Fruit fly (Drosophila melanogaster) whole organism, wandering third instar larva: Measurements from ENCODE around the gene CG33181.

Experiments used
- Abd-B ChIP-seq: fragments of >200 bp; optimal IDR thresholded peaks from 2 replicates; lab custom pipeline; 2017; ENCODE audit warnings: missing biosample characterization, missing genetic modification characterization
- CG32264 ChIP-seq: fragments of 200-800 bp; sonication (Bioruptor generic); optimal IDR thresholded peaks from 2 replicates; lab custom pipeline; 2016; ENCODE audit warnings: missing biosample characterization, missing genetic modification characterization
- CG9705 ChIP-seq: fragments of 200-800 bp; sonication (Bioruptor generic); optimal IDR thresholded peaks from 2 replicates; lab custom pipeline; 2018; ENCODE audit warnings: missing biosample characterization, mild to moderate bottlenecking, missing genetic modification characterization
- CrebA ChIP-seq: fragments of 200-800 bp; sonication (Bioruptor generic); optimal IDR thresholded peaks from 2 replicates; lab custom pipeline; 2016; ENCODE audit warnings: missing biosample characterization, mild to moderate bottlenecking, missing genetic modification characterization, borderline replicate concordance
- Dfd ChIP-seq: fragments of >200 bp; optimal IDR thresholded peaks from 2 replicates; lab custom pipeline; 2017; ENCODE audit warnings: missing biosample characterization, missing genetic modification characterization
- Dif ChIP-seq: fragments of 200-275, 200-300 bp; sonication (Bioruptor generic); optimal IDR thresholded peaks from 2 replicates; lab custom pipeline; 2018; ENCODE audit warnings: missing biosample characterization, missing genetic modification characterization; ENCODE audit not compliant: partially characterized antibody
- GATAd ChIP-seq: sonication (Bioruptor generic); optimal IDR thresholded peaks from 2 replicates; lab custom pipeline; 2016; ENCODE audit warnings: missing biosample characterization, missing genetic modification characterization
- HLH106 ChIP-seq: fragments of 200-800 bp; optimal IDR thresholded peaks from 3 replicates; lab custom pipeline; 2019; ENCODE audit warnings: missing biosample characterization, mild to moderate bottlenecking, missing genetic modification characterization, moderate library complexity
- Hnf4 ChIP-seq: fragments of 200-800 bp; sonication (Bioruptor generic); optimal IDR thresholded peaks from 2 replicates; lab custom pipeline; 2016; ENCODE audit warnings: missing biosample characterization, mild to moderate bottlenecking, missing genetic modification characterization
- Hr78 ChIP-seq: fragments of >200 bp; optimal IDR thresholded peaks from 2 replicates; lab custom pipeline; 2017; ENCODE audit warnings: missing biosample characterization, missing genetic modification characterization
- Hr83 ChIP-seq: fragments of 200-300 bp; sonication (Bioruptor generic); optimal IDR thresholded peaks from 2 replicates; lab custom pipeline; 2016; ENCODE audit warnings: missing biosample characterization, mild to moderate bottlenecking, missing genetic modification characterization, moderate library complexity; ENCODE audit not compliant: poor library complexity, severe bottlenecking
- Jra ChIP-seq: sonication (Bioruptor generic); optimal IDR thresholded peaks from 2 replicates; lab custom pipeline; 2016; ENCODE audit warnings: missing biosample characterization, missing genetic modification characterization
- Mio ChIP-seq: sonication (Bioruptor generic); optimal IDR thresholded peaks from 2 replicates; lab custom pipeline; 2016; ENCODE audit warnings: missing biosample characterization, missing genetic modification characterization
- Myc ChIP-seq: fragments of >200 bp; optimal IDR thresholded peaks from 2 replicates; lab custom pipeline; 2017
- N ChIP-seq: fragments of >200 bp; optimal IDR thresholded peaks from 2 replicates; lab custom pipeline; 2018; ENCODE audit warnings: missing biosample characterization, missing external identifiers, missing genetic modification characterization
- OdsH ChIP-seq: fragments of 200-800 bp; sonication (Bioruptor generic); optimal IDR thresholded peaks from 2 replicates; lab custom pipeline; 2016; ENCODE audit warnings: missing biosample characterization, mild to moderate bottlenecking, missing genetic modification characterization
- Rel ChIP-seq, 2 experiments: fragments of 200-800 bp; sonication (Bioruptor generic) in 1 of 2; optimal IDR thresholded peaks; 2 replicates in 1 of 2; 3 replicates in 1 of 2; lab custom pipeline; 2016 to 2019; ENCODE audit warnings: mild to moderate bottlenecking in 2 of 2, missing biosample characterization in 2 of 2, missing genetic modification characterization in 2 of 2, moderate library complexity in 1 of 2
- Vsx2 ChIP-seq: fragments of 200-300, 225-300 bp; sonication (Bioruptor generic); optimal IDR thresholded peaks from 2 replicates; lab custom pipeline; 2018; ENCODE audit warnings: missing biosample characterization, missing genetic modification characterization; ENCODE audit not compliant: partially characterized antibody
- brk ChIP-seq: fragments of 200-800 bp; sonication (Bioruptor generic); optimal IDR thresholded peaks from 2 replicates; lab custom pipeline; 2016; ENCODE audit warnings: missing biosample characterization, mild to moderate bottlenecking, missing genetic modification characterization
- dl ChIP-seq, 2 experiments: fragments of 175-275, 200-275 bp in 1 of 2; fragments of 200-275 bp in 1 of 2; sonication (Bioruptor generic); optimal IDR thresholded peaks; lab custom pipeline; 2018; ENCODE audit warnings: mild to moderate bottlenecking in 2 of 2, missing biosample characterization in 2 of 2, missing genetic modification characterization in 2 of 2, moderate library complexity in 2 of 2; ENCODE audit not compliant: partially characterized antibody in 2 of 2, insufficient read depth in 1 of 2
- dmrt93B ChIP-seq: fragments of 200-800 bp; sonication (Bioruptor generic); optimal IDR thresholded peaks from 2 replicates; lab custom pipeline; 2018; ENCODE audit warnings: missing biosample characterization, mild to moderate bottlenecking, missing genetic modification characterization
- dsf ChIP-seq: sonication (Bioruptor generic); optimal IDR thresholded peaks from 2 replicates; lab custom pipeline; 2016; ENCODE audit warnings: missing biosample characterization, missing genetic modification characterization, borderline replicate concordance
- ey ChIP-seq: fragments of 200-800 bp; sonication (Bioruptor generic); optimal IDR thresholded peaks from 2 replicates; lab custom pipeline; 2016; ENCODE audit warnings: missing biosample characterization, missing genetic modification characterization
- foxo ChIP-seq, 2 experiments: fragments of 200-800 bp; sonication (Bioruptor generic); optimal IDR thresholded peaks; 2 replicates in 1 of 2; 3 replicates in 1 of 2; lab custom pipeline; 2016 to 2017; ENCODE audit warnings: missing biosample characterization in 2 of 2, missing genetic modification characterization in 2 of 2
- fru ChIP-seq: fragments of 200-800 bp; sonication (Bioruptor generic); optimal IDR thresholded peaks from 3 replicates; lab custom pipeline; 2016; ENCODE audit warnings: missing biosample characterization, mild to moderate bottlenecking, missing genetic modification characterization
- h ChIP-seq: fragments of 200-800 bp; sonication (Bioruptor generic); optimal IDR thresholded peaks from 3 replicates; lab custom pipeline; 2016; ENCODE audit warnings: missing biosample characterization, mild to moderate bottlenecking, missing genetic modification characterization
- lola ChIP-seq: fragments of >200 bp; optimal IDR thresholded peaks from 2 replicates; lab custom pipeline; 2017; ENCODE audit warnings: missing biosample characterization, missing genetic modification characterization
- pan ChIP-seq: fragments of >200 bp; optimal IDR thresholded peaks from 2 replicates; lab custom pipeline; 2017
- psq ChIP-seq: fragments of 200-800 bp; sonication (Bioruptor generic); optimal IDR thresholded peaks from 3 replicates; lab custom pipeline; 2017; ENCODE audit warnings: missing biosample characterization, mild to moderate bottlenecking, missing genetic modification characterization, moderate library complexity
- rgr ChIP-seq: fragments of 200-800 bp; sonication (Bioruptor generic); optimal IDR thresholded peaks from 3 replicates; lab custom pipeline; 2016; ENCODE audit warnings: missing biosample characterization, mild to moderate bottlenecking, missing genetic modification characterization
- sage ChIP-seq: fragments of 200-800 bp; sonication (Bioruptor generic); optimal IDR thresholded peaks from 2 replicates; lab custom pipeline; 2016; ENCODE audit warnings: missing biosample characterization, mild to moderate bottlenecking, missing genetic modification characterization
- sv ChIP-seq: fragments of 200-800 bp; sonication (Bioruptor generic); optimal IDR thresholded peaks from 3 replicates; lab custom pipeline; 2016; ENCODE audit warnings: missing biosample characterization, missing genetic modification characterization
- tai ChIP-seq: sonication (Bioruptor generic); optimal IDR thresholded peaks from 2 replicates; lab custom pipeline; 2016; ENCODE audit warnings: missing biosample characterization, missing genetic modification characterization
- usp ChIP-seq: fragments of >200 bp; optimal IDR thresholded peaks from 2 replicates; lab custom pipeline; 2017; ENCODE audit warnings: missing biosample characterization, missing genetic modification characterization
- woc ChIP-seq: sonication (Bioruptor generic); optimal IDR thresholded peaks from 2 replicates; lab custom pipeline; 2016; ENCODE audit warnings: missing biosample characterization, mild to moderate bottlenecking, missing genetic modification characterization

CG33181 gene

DNA sequence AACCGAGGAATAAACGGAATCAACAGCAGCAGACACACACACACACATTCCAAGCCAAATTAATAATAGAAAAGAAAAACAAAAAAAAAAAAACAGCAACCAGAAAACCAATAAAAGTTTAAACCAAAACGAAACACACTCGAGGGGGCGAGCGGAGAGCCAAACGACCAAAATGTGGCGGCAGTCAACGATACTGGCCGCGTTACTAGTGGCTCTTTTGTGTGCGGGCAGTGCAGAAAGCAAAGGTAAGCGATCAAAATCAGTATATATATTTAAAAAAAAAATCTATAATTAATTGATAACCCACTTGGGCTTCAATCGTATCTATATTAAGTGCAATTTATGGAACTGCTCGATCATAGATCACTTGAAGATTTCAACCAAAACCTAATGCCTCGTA lies 42.6 kb downstream of the CG33181 start:
- TF ChIP-seq lola (no peak), Vsx2 (no peak), dmrt93B (GFP tag; lab: Kevin White, UChicago) (no peak), usp (GFP tag; lab: Kevin White, UChicago) (no peak), foxo (GFP tag; optimal IDR thresholded peaks at IDR 0.05; lab: Kevin White, UChicago) (no peak), OdsH (GFP tag; lab: Kevin White, UChicago) (no peak), sv (GFP tag; lab: Kevin White, UChicago) (no peak)

- no peak for TF ChIP-seq Dif (GFP tag; lab: Kevin White, UChicago)
- TF ChIP-seq Jra (GFP tag; lab: Kevin White, UChicago): no peak
- TF ChIP-seq dmrt93B (GFP tag; lab: Kevin White, UChicago): no peak
- peak; percentile 28 for TF ChIP-seq Hnf4 (GFP tag; lab: Kevin White, UChicago)
- peak; percentile 23 for TF ChIP-seq ey
- no peak for TF ChIP-seq brk (GFP tag; lab: Kevin White, UChicago)
- TF ChIP-seq N: no peak
- TF ChIP-seq rgr (GFP tag; lab: Kevin White, UChicago): peak; percentile 35
- no peak for TF ChIP-seq CG32264 (GFP tag; lab: Kevin White, UChicago)
- no peak for TF ChIP-seq Rel (GFP tag; optimal IDR thresholded peaks at IDR 0.05; lab: Kevin White, UChicago)
- no peak for TF ChIP-seq Rel (tag; optimal IDR thresholded peaks at IDR 0.05; lab: Kevin White, UChicago)
- no peak for TF ChIP-seq fru (GFP tag; lab: Kevin White, UChicago)
- no peak for TF ChIP-seq lola
- peak in 1 of 2 experiments; percentile 36 for TF ChIP-seq foxo (GFP tag; optimal IDR thresholded peaks at IDR 0.05; lab: Kevin White, UChicago)
- no peak for TF ChIP-seq woc
- no peak for TF ChIP-seq pan (lab: Kevin White, UChicago)
- TF ChIP-seq sage: no peak
- no peak for TF ChIP-seq GATAd (GFP tag; lab: Kevin White, UChicago)
- TF ChIP-seq CG9705 (GFP tag; lab: Kevin White, UChicago): no peak
- peak; percentile 4 for TF ChIP-seq Dfd (GFP tag; lab: Kevin White, UChicago)
- TF ChIP-seq usp (GFP tag; lab: Kevin White, UChicago): no peak
- TF ChIP-seq CrebA (GFP tag; lab: Kevin White, UChicago): no peak
- TF ChIP-seq OdsH (GFP tag; lab: Kevin White, UChicago): no peak
- TF ChIP-seq Myc: no peak
- peak; percentile 48 for TF ChIP-seq h (GFP tag; lab: Kevin White, UChicago)
- peak; percentile 47 for TF ChIP-seq HLH106 (tag; lab: Kevin White, UChicago)
- TF ChIP-seq sv (GFP tag; lab: Kevin White, UChicago): no peak
- no peak for TF ChIP-seq dl (GFP tag; optimal IDR thresholded peaks at IDR 0.05; lab: Kevin White, UChicago; ENCODE audit: insufficient read depth in 1 of 2, partially characterized antibody in 2 of 2)
- TF ChIP-seq Hr78: no peak
- no peak for TF ChIP-seq dsf (GFP tag; lab: Kevin White, UChicago)
- no peak for TF ChIP-seq tai (GFP tag; lab: Kevin White, UChicago)
- TF ChIP-seq Mio (GFP tag; lab: Kevin White, UChicago): no peak
Measured at dm6 chrX:8533589-8534320, 44.6 kb downstream of the CG33181 start.

DNA sequence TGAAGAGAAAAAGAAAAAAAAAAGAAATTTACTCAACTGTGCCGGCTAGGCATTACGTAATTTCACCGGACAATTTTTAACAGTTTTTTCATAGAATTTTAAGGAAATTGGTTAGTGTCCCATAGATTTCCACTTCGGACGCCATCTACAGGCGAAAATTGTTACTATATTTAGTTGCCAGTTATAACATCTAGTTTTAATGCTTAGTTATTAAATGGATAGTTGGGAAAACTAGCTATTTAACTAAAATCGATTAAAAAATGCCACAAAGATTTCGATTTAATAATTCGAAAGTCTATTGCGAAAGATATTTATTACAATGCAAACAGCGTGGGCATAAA lies 45.1 kb downstream of the CG33181 start:
- TF ChIP-seq rgr (GFP tag; lab: Kevin White, UChicago) (no peak), h (GFP tag; lab: Kevin White, UChicago) (no peak), brk (GFP tag; lab: Kevin White, UChicago) (no peak), Hnf4 (GFP tag; lab: Kevin White, UChicago) (no peak), CG9705 (GFP tag; lab: Kevin White, UChicago) (no peak), Dif (GFP tag; lab: Kevin White, UChicago) (no peak), GATAd (GFP tag; lab: Kevin White, UChicago) (no peak), CG32264 (GFP tag; lab: Kevin White, UChicago) (no peak), Hr83 (GFP tag; lab: Kevin White, UChicago) (no peak), CrebA (GFP tag; lab: Kevin White, UChicago) (no peak), foxo (GFP tag; optimal IDR thresholded peaks at IDR 0.05; lab: Kevin White, UChicago) (no peak), psq (GFP tag; lab: Kevin White, UChicago) (no peak), sv (GFP tag; lab: Kevin White, UChicago) (no peak), fru (GFP tag; lab: Kevin White, UChicago) (no peak), Myc (no peak), Abd-B (no peak), Rel (GFP tag; optimal IDR thresholded peaks at IDR 0.05; lab: Kevin White, UChicago) (no peak), Rel (tag; optimal IDR thresholded peaks at IDR 0.05; lab: Kevin White, UChicago) (no peak), pan (lab: Kevin White, UChicago) (no peak)
